Worm (Caenorhabditis elegans) whole organism, L4 larva: Measurements from ENCODE around the gene pwp-1.

ENCODE experiments used
- fos-1 ChIP-seq: fragments of 150-350 bp; optimal IDR thresholded peaks from 2 replicates; lab custom pipeline; 2014; ENCODE audit warnings: missing biosample characterization, missing genetic modification characterization
- jun-1 ChIP-seq: fragments of 150-350 bp; optimal IDR thresholded peaks from 2 replicates; lab custom pipeline; 2014; ENCODE audit warnings: missing biosample characterization, missing genetic modification reagents, missing genetic modification characterization
- mxl-3 ChIP-seq: fragments of 200-800 bp; sonication (Bioruptor generic); optimal IDR thresholded peaks from 2 replicates; lab custom pipeline; 2018; ENCODE audit warnings: mild to moderate bottlenecking, missing genetic modification characterization, missing compliant biosample characterization
- nhr-25 ChIP-seq: sonication (generic microtip); optimal IDR thresholded peaks from 2 replicates; lab custom pipeline; 2017; ENCODE audit warnings: missing genetic modification characterization, mild to moderate bottlenecking, missing compliant biosample characterization, antibody characterized with exemption, moderate library complexity, borderline replicate concordance; ENCODE audit not compliant: insufficient read depth
- nhr-48 ChIP-seq: sonication (generic microtip); optimal IDR thresholded peaks from 2 replicates; lab custom pipeline; 2016; ENCODE audit warnings: mild to moderate bottlenecking, missing genetic modification characterization, missing compliant biosample characterization
- pha-4 ChIP-seq, 2 experiments: fragments of 150-350 bp in 1 of 2; fragments of 200-800 bp in 1 of 2; sonication (Bioruptor generic) in 1 of 2; IDR thresholded peaks in 1 of 2; optimal IDR thresholded peaks in 1 of 2; 2 replicates each; pipeline versions ENCODE4 v1.3.6 to Lab custom; 2014 to 2022; ENCODE audit warnings: missing genetic modification characterization in 2 of 2, missing genetic modification reagents in 2 of 2, missing biosample characterization in 1 of 2, missing compliant biosample characterization in 1 of 2
- saeg-2 ChIP-seq: fragments of 200-800 bp; sonication (Bioruptor generic); IDR thresholded peaks from 2 replicates; pipeline ENCODE4 v1.3.6; 2022; ENCODE audit warnings: missing genetic modification reagents, missing genetic modification characterization, missing compliant biosample characterization
- snpc-4 ChIP-seq: fragments of 150-350 bp; optimal IDR thresholded peaks from 2 replicates; lab custom pipeline; 2014; ENCODE audit warnings: missing biosample characterization, missing genetic modification characterization

DNA sequence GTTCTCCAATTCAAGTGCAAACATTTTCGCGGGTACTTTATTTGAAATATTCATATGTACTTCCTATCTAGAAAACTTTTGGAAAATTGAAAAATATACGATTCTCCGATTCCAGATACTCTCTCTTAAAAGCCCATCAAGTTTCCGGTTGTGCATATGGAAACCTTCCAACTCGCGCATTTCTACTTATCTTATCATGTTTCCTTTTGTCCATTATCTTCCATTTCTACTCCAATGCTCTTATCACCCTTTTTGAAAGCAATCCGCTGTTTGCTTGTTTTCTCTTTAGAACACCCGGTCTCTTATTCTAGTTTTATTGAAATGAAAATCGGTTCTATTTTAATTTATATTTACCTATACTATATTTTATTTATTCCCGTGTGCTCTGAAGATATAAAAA, 14.7 kb downstream of the pwp-1 start, which contains the start of gene C48D1.5:
- no peak for TF ChIP-seq saeg-2 (GFP tag; lab: Robert Waterston, UW)
- TF ChIP-seq fos-1 = no peak
- TF ChIP-seq nhr-25 (tag; lab: Kevin White, UChicago) = no peak
- TF ChIP-seq jun-1 (tag; lab: Kevin White, UChicago) = no peak
- no peak for TF ChIP-seq snpc-4 (tag; lab: Kevin White, UChicago)
- TF ChIP-seq pha-4 (GFP tag; IDR thresholded peaks at IDR 0.05; lab: Robert Waterston, UW) = no peak
- no peak for TF ChIP-seq pha-4 (tag; optimal IDR thresholded peaks at IDR 0.05; lab: Kevin White, UChicago)
- no peak for TF ChIP-seq mxl-3 (GFP tag; lab: Kevin White, UChicago)
- no peak for TF ChIP-seq nhr-48 (tag; lab: Kevin White, UChicago)
